Worm (Caenorhabditis elegans) whole organism, young adult: ENCODE measurements around the gene hsp-6.
A peak's percentile ranks its signal among the peaks of the same experiment; 100 is the strongest.

ENCODE experiments used
- B0019.2 ChIP-seq: fragments of 200-800 bp; sonication (Bioruptor generic); conservative IDR thresholded peaks from 2 replicates; pipeline ENCODE4 v1.3.6; 2022; ENCODE audit warnings: missing genetic modification reagents, missing genetic modification characterization, missing compliant biosample characterization
- B0035.1 ChIP-seq: sonication (generic microtip); optimal IDR thresholded peaks from 2 replicates; lab custom pipeline; 2016; ENCODE audit warnings: missing genetic modification characterization, mild to moderate bottlenecking, missing compliant biosample characterization, missing genotype, missing genetic modification reagents
- C17E4.6 ChIP-seq: fragments of 200-800 bp; sonication (Bioruptor generic); IDR thresholded peaks from 2 replicates; pipeline ENCODE4 v1.3.6; 2022; ENCODE audit warnings: missing genetic modification reagents, missing genetic modification characterization, missing compliant biosample characterization
- F57A8.1 ChIP-seq: fragments of 200-800 bp; sonication (Bioruptor generic); optimal IDR thresholded peaks from 2 replicates; lab custom pipeline; 2018; ENCODE audit warnings: mild to moderate bottlenecking, missing genetic modification characterization, moderate library complexity, missing compliant biosample characterization
- Y79H2A.3 ChIP-seq: fragments of 200-800 bp; sonication (Bioruptor generic); conservative IDR thresholded peaks from 2 replicates; pipeline ENCODE4 v1.3.6; 2022; ENCODE audit warnings: missing genetic modification reagents, missing genetic modification characterization, missing compliant biosample characterization
- Y95B8A.8 ChIP-seq: fragments of 200-800 bp; sonication (Bioruptor generic); IDR thresholded peaks from 2 replicates; pipeline ENCODE4 v1.3.6; 2022; ENCODE audit warnings: missing genetic modification reagents, missing genetic modification characterization, missing compliant biosample characterization
- ZK185.1 ChIP-seq: sonication (generic microtip); optimal IDR thresholded peaks from 2 replicates; lab custom pipeline; 2016; ENCODE audit warnings: mild to moderate bottlenecking, missing genetic modification characterization, missing compliant biosample characterization; ENCODE audit not compliant: poor library complexity, severe bottlenecking
- aptf-2 ChIP-seq: fragments of 200-800 bp; sonication (Bioruptor generic); conservative IDR thresholded peaks from 2 replicates; pipeline ENCODE4 v1.3.6; 2022; ENCODE audit warnings: missing genetic modification reagents, missing genetic modification characterization, missing compliant biosample characterization
- bed-2 ChIP-seq: fragments of 200-800 bp; sonication (Bioruptor generic); IDR thresholded peaks from 2 replicates; pipeline ENCODE4 v1.3.6; 2022; ENCODE audit warnings: missing genetic modification reagents, missing genetic modification characterization, missing compliant biosample characterization
- ceh-27 ChIP-seq: fragments of 200-800 bp; sonication (Bioruptor generic); optimal IDR thresholded peaks from 2 replicates; lab custom pipeline; 2018; ENCODE audit warnings: mild to moderate bottlenecking, missing genetic modification characterization, moderate library complexity, missing compliant biosample characterization
- ceh-40 ChIP-seq: fragments of 200-800 bp; sonication (Bioruptor generic); IDR thresholded peaks from 2 replicates; pipeline ENCODE4 v1.3.6; 2022; ENCODE audit warnings: missing genetic modification characterization, missing compliant biosample characterization
- dpff-1 ChIP-seq: sonication (generic microtip); optimal IDR thresholded peaks from 2 replicates; lab custom pipeline; 2017; ENCODE audit warnings: mild to moderate bottlenecking, missing genetic modification characterization, missing compliant biosample characterization
- him-1 ChIP-seq: sonication (generic microtip); optimal IDR thresholded peaks from 2 replicates; lab custom pipeline; 2016; ENCODE audit warnings: missing genotype, missing genetic modification reagents, missing genetic modification characterization, missing compliant biosample characterization
- hlh-26 ChIP-seq: fragments of 200-800 bp; sonication (Bioruptor generic); conservative IDR thresholded peaks from 2 replicates; pipeline ENCODE4 v1.3.6; 2022; ENCODE audit warnings: missing genetic modification reagents, missing genetic modification characterization, missing compliant biosample characterization
- let-526 ChIP-seq: fragments of 200-800 bp; sonication (Bioruptor generic); IDR thresholded peaks from 2 replicates; pipeline ENCODE4 v1.3.6; 2022; ENCODE audit warnings: missing genetic modification reagents, missing genetic modification characterization, missing compliant biosample characterization
- lin-35 ChIP-seq, 3 experiments: fragments of 150-350 bp in 2 of 3; sonication (generic microtip) in 1 of 3; optimal IDR thresholded peaks; 2 replicates each; lab custom pipeline; 2014 to 2018; ENCODE audit warnings: missing biosample characterization in 3 of 3, missing genetic modification characterization in 3 of 3, missing genetic modification reagents in 3 of 3
- lsl-1 ChIP-seq: fragments of 200-800 bp; sonication (Bioruptor generic); optimal IDR thresholded peaks from 2 replicates; lab custom pipeline; 2018; ENCODE audit warnings: mild to moderate bottlenecking, missing genetic modification characterization, moderate library complexity, missing compliant biosample characterization
- madf-10 ChIP-seq: sonication (generic microtip); optimal IDR thresholded peaks from 2 replicates; lab custom pipeline; 2016; ENCODE audit warnings: mild to moderate bottlenecking, missing genetic modification characterization, missing compliant biosample characterization
- mel-28 ChIP-seq: sonication (generic microtip); optimal IDR thresholded peaks from 2 replicates; lab custom pipeline; 2016; ENCODE audit warnings: borderline replicate concordance, mild to moderate bottlenecking, missing genetic modification characterization, missing compliant biosample characterization
- mes-4 ChIP-seq: sonication (generic microtip); optimal IDR thresholded peaks from 2 replicates; lab custom pipeline; 2016; ENCODE audit warnings: missing genotype, missing genetic modification characterization, missing compliant biosample characterization
- mxl-1 ChIP-seq: sonication (generic microtip); optimal IDR thresholded peaks from 2 replicates; lab custom pipeline; 2016; ENCODE audit warnings: missing genetic modification characterization, missing compliant biosample characterization
- nhr-27 ChIP-seq: fragments of 200-800 bp; sonication (Bioruptor generic); optimal IDR thresholded peaks from 2 replicates; lab custom pipeline; 2018; ENCODE audit warnings: mild to moderate bottlenecking, missing genetic modification characterization, moderate library complexity, missing compliant biosample characterization
- nhr-80 ChIP-seq: sonication (generic microtip); optimal IDR thresholded peaks from 2 replicates; lab custom pipeline; 2016; ENCODE audit warnings: missing genetic modification characterization, missing compliant biosample characterization
- pha-4 ChIP-seq: fragments of 150-350 bp; sonication (generic microtip); optimal IDR thresholded peaks from 2 replicates; lab custom pipeline; 2014; ENCODE audit warnings: missing biosample characterization, missing genetic modification reagents, missing genetic modification characterization
- rcor-1 ChIP-seq: fragments of 200-800 bp; sonication (Bioruptor generic); IDR thresholded peaks from 2 replicates; pipeline ENCODE4 v1.3.6; 2022; ENCODE audit warnings: missing genetic modification reagents, missing genetic modification characterization, missing compliant biosample characterization
- rec-8 ChIP-seq, 2 experiments: sonication (generic microtip); optimal IDR thresholded peaks; 2 replicates each; lab custom pipeline; 2016; ENCODE audit warnings: mild to moderate bottlenecking in 2 of 2, missing genetic modification characterization in 2 of 2, missing genetic modification reagents in 2 of 2, missing genotype in 2 of 2, missing biosample characterization in 1 of 2, missing compliant biosample characterization in 1 of 2, moderate library complexity in 1 of 2
- snpc-1.3 ChIP-seq: sonication (generic microtip); optimal IDR thresholded peaks from 2 replicates; lab custom pipeline; 2017; ENCODE audit warnings: missing genetic modification characterization, mild to moderate bottlenecking, missing compliant biosample characterization, antibody characterized with exemption, moderate library complexity, missing genotype, missing genetic modification reagents; ENCODE audit not compliant: insufficient read depth
- snpc-3.4 ChIP-seq: sonication (generic microtip); optimal IDR thresholded peaks from 2 replicates; lab custom pipeline; 2017; ENCODE audit warnings: missing genetic modification characterization, mild to moderate bottlenecking, missing compliant biosample characterization, antibody characterized with exemption, moderate library complexity, missing genotype, missing genetic modification reagents
- tbp1 ChIP-seq: fragments of 200-800 bp; sonication (Bioruptor generic); optimal IDR thresholded peaks from 2 replicates; lab custom pipeline; 2018; ENCODE audit warnings: mild to moderate bottlenecking, missing genetic modification characterization, missing compliant biosample characterization
- tbx-9 ChIP-seq: sonication (generic microtip); optimal IDR thresholded peaks from 2 replicates; lab custom pipeline; 2016; ENCODE audit warnings: borderline replicate concordance, missing genetic modification characterization, inconsistent platforms, missing compliant biosample characterization
- ztf-3 ChIP-seq: fragments of 200-800 bp; sonication (Bioruptor generic); optimal IDR thresholded peaks from 2 replicates; lab custom pipeline; 2018; ENCODE audit warnings: mild to moderate bottlenecking, missing genetic modification characterization, missing compliant biosample characterization

The hsp-6 gene

ce11 chrV:4870627-4871026 is 44.1 kb upstream of the hsp-6 start:
- no peak for TF ChIP-seq lsl-1 (GFP tag; lab: Kevin White, UChicago)
- TF ChIP-seq mel-28 (tag; lab: Kevin White, UChicago), result no peak
- no peak for TF ChIP-seq ZK185.1 (tag; lab: Kevin White, UChicago)
- no peak for TF ChIP-seq snpc-3.4 (tag; lab: Kevin White, UChicago)

ce11 chrV:4868698-4869097 is 42.1 kb upstream of the hsp-6 start:
- TF ChIP-seq B0035.1 (tag; lab: Kevin White, UChicago), result no peak
- no peak for TF ChIP-seq mxl-1 (tag; lab: Kevin White, UChicago)
- no peak for TF ChIP-seq nhr-27 (tag; lab: Kevin White, UChicago)
- TF ChIP-seq mes-4, result no peak
- TF ChIP-seq Y79H2A.3 (GFP tag; lab: Robert Waterston, UW), result no peak
- no peak for TF ChIP-seq C17E4.6 (GFP tag; lab: Robert Waterston, UW)
- no peak for TF ChIP-seq ZK185.1 (tag; lab: Kevin White, UChicago)
- TF ChIP-seq aptf-2 (GFP tag; lab: Robert Waterston, UW), result no peak
- no peak for TF ChIP-seq dpff-1 (tag; lab: Kevin White, UChicago)

- TF ChIP-seq lin-35 (GFP tag; optimal IDR thresholded peaks at IDR 0.05; lab: Kevin White, UChicago) (no peak), tbp1 (GFP tag; lab: Kevin White, UChicago) (no peak), rec-8 (tag; optimal IDR thresholded peaks at IDR 0.05; lab: Kevin White, UChicago) (no peak), Y95B8A.8 (no peak), madf-10 (tag; lab: Kevin White, UChicago) (no peak), hlh-26 (GFP tag; lab: Robert Waterston, UW) (no peak), let-526 (GFP tag; lab: Robert Waterston, UW) (no peak)
These were observed 41.0 kb upstream of the hsp-6 start for ce11 chrV:4867535-4867934.

ce11 chrV:4865364-4865763 is 38.8 kb upstream of the hsp-6 start, which contains the start of gene srd-32:
TSS of gene srd-32 (plus strand) at chrV:4865664.
- no peak for TF ChIP-seq bed-2 (GFP tag; lab: Robert Waterston, UW)
- no peak for TF ChIP-seq B0019.2 (GFP tag; lab: Robert Waterston, UW)
- no peak for TF ChIP-seq lsl-1 (GFP tag; lab: Kevin White, UChicago)
- TF ChIP-seq rcor-1 (GFP tag; lab: Robert Waterston, UW), result no peak
- no peak for TF ChIP-seq snpc-1.3
- no peak for TF ChIP-seq ceh-40 (GFP tag; lab: Robert Waterston, UW)
- TF ChIP-seq pha-4 (tag; lab: Kevin White, UChicago), result no peak
- TF ChIP-seq ztf-3 (GFP tag; lab: Kevin White, UChicago), result no peak
- TF ChIP-seq ceh-27 (GFP tag; lab: Kevin White, UChicago), result no peak
- no peak for TF ChIP-seq him-1

ce11 chrV:4864330-4864729 is 37.8 kb upstream of the hsp-6 start:
- no peak for TF ChIP-seq F57A8.1 (GFP tag; lab: Kevin White, UChicago)
- TF ChIP-seq, all 124 proteins: peak for 0

ce11 chrV:4862737-4863136 is 36.2 kb upstream of the hsp-6 start, which contains the start of gene C37H5.13:
TSS of gene C37H5.13 (minus strand) at chrV:4862965.
- TF ChIP-seq pha-4 (tag; lab: Kevin White, UChicago) (peak; percentile 11), nhr-80 (tag; lab: Kevin White, UChicago) (peak; percentile 22), tbx-9 (tag; lab: Kevin White, UChicago) (no peak)
